Fruit fly (Drosophila melanogaster) whole organism: Measurements from ENCODE around the gene CG6051.

Source experiments
- CG8478 ChIP-seq: fragments of >200 bp; optimal IDR thresholded peaks from 2 replicates; lab custom pipeline; 2018; ENCODE audit warnings: inconsistent platforms
- Dll ChIP-seq: fragments of >200 bp; optimal IDR thresholded peaks from 2 replicates; lab custom pipeline; 2017
- EcR ChIP-seq, 2 experiments: fragments of >200 bp; optimal IDR thresholded peaks; 2 replicates each; lab custom pipeline; 2017; ENCODE audit warnings: missing biosample characterization in 2 of 2, missing genetic modification characterization in 2 of 2, missing genetic modification reagents in 2 of 2
- pan ChIP-seq: fragments of >200 bp; optimal IDR thresholded peaks from 2 replicates; lab custom pipeline; 2017
- psq ChIP-seq: fragments of >200 bp; optimal IDR thresholded peaks from 2 replicates; lab custom pipeline; 2017
- usp ChIP-seq: fragments of >200 bp; optimal IDR thresholded peaks from 2 replicates; lab custom pipeline; 2017; ENCODE audit warnings: missing biosample characterization, missing genetic modification characterization, mixed read lengths

The CG6051 gene

DNA sequence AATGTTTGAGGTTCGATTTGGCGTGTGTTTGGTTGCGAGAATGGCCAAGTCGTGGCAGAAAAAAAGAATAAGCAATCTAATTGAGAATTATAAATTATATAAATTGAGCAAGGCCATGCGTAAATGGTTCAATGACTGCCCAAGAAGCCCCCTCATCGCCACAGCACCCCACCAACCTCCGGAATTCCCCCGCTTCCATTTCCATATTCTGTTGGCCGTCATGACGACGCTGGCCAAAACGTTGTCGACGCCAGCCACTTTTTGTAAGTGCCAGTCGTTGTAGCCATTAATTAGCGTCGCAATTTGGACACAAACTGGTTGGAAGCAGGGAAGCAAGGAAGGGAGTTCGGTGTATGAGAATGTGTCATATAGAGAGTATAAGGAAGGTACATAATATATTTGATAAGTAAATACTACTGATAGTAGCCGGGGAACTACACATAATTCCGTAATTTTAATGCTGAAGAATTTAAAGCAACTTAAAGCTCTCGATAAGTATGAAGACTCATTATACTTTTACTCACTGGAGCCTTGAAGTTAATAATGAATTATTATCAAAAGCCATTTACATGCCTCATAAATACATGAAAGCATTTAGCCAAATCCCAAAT is 20.2 kb downstream of the CG6051 start:
- TF ChIP-seq psq (lab: Kevin White, UChicago): no peak
- no peak for TF ChIP-seq CG8478 (lab: Kevin White, UChicago)
- no peak for TF ChIP-seq EcR (GFP tag; optimal IDR thresholded peaks at IDR 0.05; lab: Kevin White, UChicago)
- no peak for TF ChIP-seq Dll (lab: Kevin White, UChicago)
- TF ChIP-seq usp (GFP tag; lab: Kevin White, UChicago): no peak
- no peak for TF ChIP-seq pan

DNA sequence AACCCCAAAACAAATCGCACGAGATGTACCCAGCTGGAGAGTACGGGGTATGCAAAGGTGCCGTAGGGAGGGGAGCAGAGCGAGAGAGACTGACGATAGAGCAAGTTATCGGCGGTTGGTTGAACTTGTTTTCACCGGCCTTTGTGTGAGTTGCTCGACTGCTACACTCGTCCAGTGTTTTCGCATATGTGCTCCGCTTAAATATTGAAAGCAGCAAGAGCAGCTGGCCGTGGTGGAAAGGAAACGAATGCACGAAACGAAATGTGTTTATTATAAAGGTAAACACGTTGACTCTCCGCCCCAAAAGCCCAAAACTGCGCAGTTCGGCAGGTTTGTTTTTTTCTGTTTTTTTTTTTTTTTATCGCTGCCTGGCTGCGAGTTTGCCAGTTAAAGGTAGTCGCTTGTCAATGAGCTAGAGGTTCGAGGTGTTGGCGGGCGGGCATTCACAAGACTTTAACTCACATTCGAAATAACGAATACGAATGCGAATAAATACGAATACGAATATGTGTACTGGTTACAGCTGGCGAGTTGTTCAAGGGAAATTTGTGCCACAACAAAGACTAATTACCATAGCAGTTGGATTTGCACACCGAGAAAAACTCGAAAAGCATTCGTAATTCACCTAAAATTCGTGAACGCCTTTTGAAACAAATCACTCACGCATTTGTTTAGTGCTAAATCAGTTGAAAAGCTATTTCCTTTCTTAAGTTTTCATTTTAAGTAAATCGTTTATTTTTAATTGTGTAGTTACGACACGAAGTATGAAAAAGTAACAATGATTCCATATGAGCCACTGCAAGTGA is 21.1 kb downstream of the CG6051 start:
- TF ChIP-seq CG8478 (lab: Kevin White, UChicago) (no peak), Dll (lab: Kevin White, UChicago) (no peak), pan (no peak), EcR (GFP tag; optimal IDR thresholded peaks at IDR 0.05; lab: Kevin White, UChicago) (no peak), usp (GFP tag; lab: Kevin White, UChicago) (no peak), psq (lab: Kevin White, UChicago) (no peak)

DNA sequence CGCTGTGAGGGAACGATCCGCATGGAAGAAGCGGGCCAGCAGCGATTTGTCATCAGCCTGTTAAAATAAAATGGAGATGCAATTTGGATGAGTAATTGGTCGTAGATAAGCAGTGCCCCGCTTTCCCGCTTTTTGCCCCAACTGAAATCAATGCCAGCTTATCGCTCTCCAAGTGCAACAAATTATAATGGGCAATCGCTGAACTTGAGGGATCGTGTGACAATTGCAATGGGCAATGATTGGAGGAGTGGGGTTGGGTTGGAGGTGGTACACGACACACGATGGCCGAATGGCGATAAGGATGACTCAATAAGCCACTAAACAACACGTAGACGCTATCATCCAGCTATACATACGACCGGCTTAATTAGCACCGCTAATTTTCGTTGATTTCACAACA is 22.1 kb downstream of the CG6051 start:
- TF ChIP-seq Dll (lab: Kevin White, UChicago): no peak
- no peak for TF ChIP-seq usp (GFP tag; lab: Kevin White, UChicago)
- no peak for TF ChIP-seq pan

DNA sequence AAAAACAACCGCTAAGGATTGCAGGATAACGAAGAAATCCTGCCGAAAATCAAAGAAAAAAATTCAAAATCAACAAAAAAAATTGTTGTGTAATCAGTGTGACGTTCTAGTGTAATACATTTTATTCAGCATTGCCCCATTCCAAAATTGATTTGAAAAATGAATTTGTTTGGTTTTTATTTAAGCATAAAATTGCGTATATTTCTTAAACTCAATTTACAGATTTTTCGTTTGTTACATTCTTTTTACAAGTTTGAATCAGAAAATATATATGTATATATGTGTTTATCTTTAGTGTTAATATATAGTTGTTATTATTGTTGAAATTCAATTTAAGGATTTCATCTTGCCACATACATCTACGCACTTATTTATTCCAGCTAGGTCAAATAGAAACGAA is 26.3 kb downstream of the CG6051 start, which contains the start of gene CG6059:
Gene CG6059, minus strand, starts transcription at position 101 of the 400 bp plus-strand sequence.
- TF ChIP-seq pan: no peak
- TF ChIP-seq psq (lab: Kevin White, UChicago): no peak
- no peak for TF ChIP-seq usp (GFP tag; lab: Kevin White, UChicago)
- TF ChIP-seq CG8478 (lab: Kevin White, UChicago): no peak
- TF ChIP-seq EcR (GFP tag; optimal IDR thresholded peaks at IDR 0.05; lab: Kevin White, UChicago): no peak
- TF ChIP-seq Dll (lab: Kevin White, UChicago): no peak

DNA sequence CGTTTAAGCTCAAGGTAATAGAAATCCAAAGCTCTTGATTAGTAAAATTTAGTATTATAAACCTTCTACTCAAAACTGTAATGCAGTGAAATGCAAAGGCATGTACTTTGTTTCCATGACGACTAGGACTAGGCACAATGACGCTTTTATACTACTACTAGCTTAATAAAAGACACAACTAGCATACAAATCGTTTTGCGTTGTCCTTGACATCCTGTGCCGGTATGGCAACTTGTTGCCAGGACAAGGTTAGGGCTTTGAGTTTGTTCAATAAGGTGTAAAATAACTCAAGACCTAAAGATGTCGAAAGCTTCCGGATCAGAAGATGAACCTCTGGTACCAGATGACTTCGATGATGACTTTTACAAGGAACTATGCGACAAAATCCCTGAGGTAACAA is 32.5 kb downstream of the CG6051 start, which contains the start of gene CG5882:
Gene CG5882, plus strand, starts transcription at position 301 of the 400 bp plus-strand sequence.
- TF ChIP-seq CG8478 (lab: Kevin White, UChicago): no peak
- no peak for TF ChIP-seq usp (GFP tag; lab: Kevin White, UChicago)
- TF ChIP-seq Dll (lab: Kevin White, UChicago): no peak
- TF ChIP-seq EcR (GFP tag; optimal IDR thresholded peaks at IDR 0.05; lab: Kevin White, UChicago): no peak
- no peak for TF ChIP-seq psq (lab: Kevin White, UChicago)
- TF ChIP-seq pan: no peak

DNA sequence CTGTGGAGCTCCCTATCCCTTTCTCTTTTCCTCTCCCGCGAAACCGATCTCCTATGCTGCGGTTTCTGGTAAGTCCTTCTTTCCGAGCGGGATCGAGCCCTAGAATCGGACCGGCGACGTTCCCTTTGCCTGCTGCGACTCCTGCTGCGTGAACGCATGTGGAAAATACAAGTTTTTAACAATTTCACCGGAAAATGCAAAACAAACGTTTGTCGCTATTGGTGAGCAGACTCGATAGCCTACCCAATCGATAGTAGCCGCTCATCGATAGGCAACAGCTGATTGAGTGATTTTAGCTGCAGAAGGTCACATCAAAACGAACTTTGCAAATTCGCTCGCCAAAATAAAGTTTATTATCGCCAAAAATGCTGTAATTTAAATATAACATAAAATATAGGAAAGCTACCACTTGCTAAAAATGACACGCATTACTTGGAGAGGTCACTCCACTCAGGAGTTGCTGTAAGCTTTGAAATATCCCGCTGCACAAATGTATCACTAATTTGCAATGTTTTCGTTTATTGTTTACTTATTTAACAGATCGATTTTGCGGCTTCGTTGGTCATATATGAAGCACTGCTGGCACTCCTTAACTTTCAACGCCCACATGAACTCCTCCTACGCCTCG is 34.3 kb downstream of the CG6051 start, which contains the start of the genes CG6066 and CG5880:
Gene CG6066, minus strand, starts transcription at position 243 of the 628 bp plus-strand sequence.
Gene CG5880, plus strand, starts transcription at position 281 of the 628 bp plus-strand sequence.
- TF ChIP-seq usp (GFP tag; lab: Kevin White, UChicago): no peak

DNA sequence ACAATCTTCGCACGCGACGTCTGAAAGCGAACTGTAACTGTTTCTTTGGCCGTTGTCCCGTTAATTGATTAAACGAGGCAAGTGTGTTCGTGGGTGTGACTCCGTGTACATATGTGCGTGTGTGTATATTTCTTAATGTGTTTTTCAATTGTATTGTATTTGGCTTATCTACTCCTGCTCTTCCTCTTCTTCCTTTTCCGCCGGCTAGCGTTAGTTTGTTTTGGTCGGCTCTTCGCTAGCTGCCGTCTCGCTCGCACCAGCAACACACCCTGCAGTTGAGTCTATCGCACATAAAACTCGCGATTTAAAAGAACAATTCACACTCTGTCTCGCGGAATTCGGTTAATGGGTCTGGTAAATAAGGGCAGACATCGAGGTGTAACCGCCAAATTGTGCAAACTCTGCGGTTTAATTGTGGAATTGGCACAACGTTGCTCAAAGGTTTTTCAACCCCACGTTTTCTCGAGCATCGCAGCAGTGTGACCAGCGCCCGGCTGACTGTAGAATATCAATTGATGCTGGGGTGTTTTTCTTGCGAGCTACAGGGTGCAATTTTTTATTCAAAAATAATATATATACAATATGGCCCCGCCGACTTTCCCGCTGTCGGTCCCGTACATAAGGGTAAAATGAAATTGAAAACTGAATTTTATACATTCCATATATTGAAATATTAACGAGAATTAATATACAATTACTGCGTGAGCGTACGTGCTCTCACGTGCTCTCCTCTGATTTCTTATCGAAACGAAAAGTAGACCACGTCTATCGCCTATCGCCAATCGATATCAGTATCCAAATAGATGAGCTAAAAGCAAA is 38.9 kb downstream of the CG6051 start, which contains the start of the genes gb and CG5815:
Gene gb, minus strand, starts transcription at position 487 of the 819 bp plus-strand sequence.
Gene CG5815, plus strand, starts transcription at position 783 of the 819 bp plus-strand sequence.
- TF ChIP-seq pan: no peak
- TF ChIP-seq psq (lab: Kevin White, UChicago): no peak
- TF ChIP-seq EcR (GFP tag; optimal IDR thresholded peaks at IDR 0.05; lab: Kevin White, UChicago): peak in 1 of 2 experiments; percentile 72
- no peak for TF ChIP-seq usp (GFP tag; lab: Kevin White, UChicago)
- no peak for TF ChIP-seq Dll (lab: Kevin White, UChicago)
- TF ChIP-seq CG8478 (lab: Kevin White, UChicago): no peak

DNA sequence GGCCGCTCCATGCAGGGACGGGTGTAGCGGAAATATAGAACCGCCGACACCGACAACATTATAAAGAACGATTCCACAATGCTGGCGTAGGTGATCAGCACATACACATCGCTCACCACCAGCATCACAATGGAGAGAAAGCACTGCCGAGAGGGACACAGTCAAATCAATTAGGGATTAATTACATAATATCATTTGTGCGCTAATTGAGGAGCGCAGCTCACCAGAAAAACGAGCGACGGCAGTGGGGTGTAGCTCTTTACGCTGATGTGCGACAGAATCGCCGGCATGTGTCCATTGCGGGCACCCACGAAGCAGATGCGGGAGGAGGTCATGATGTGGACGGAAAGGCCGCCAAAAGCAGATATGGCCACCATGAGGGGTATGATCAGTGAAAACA is 41.4 kb downstream of the CG6051 start:
- TF ChIP-seq psq (lab: Kevin White, UChicago): no peak
- TF ChIP-seq usp (GFP tag; lab: Kevin White, UChicago): no peak
- TF ChIP-seq EcR (GFP tag; optimal IDR thresholded peaks at IDR 0.05; lab: Kevin White, UChicago): no peak
- no peak for TF ChIP-seq CG8478 (lab: Kevin White, UChicago)
- no peak for TF ChIP-seq Dll (lab: Kevin White, UChicago)
- no peak for TF ChIP-seq pan

DNA sequence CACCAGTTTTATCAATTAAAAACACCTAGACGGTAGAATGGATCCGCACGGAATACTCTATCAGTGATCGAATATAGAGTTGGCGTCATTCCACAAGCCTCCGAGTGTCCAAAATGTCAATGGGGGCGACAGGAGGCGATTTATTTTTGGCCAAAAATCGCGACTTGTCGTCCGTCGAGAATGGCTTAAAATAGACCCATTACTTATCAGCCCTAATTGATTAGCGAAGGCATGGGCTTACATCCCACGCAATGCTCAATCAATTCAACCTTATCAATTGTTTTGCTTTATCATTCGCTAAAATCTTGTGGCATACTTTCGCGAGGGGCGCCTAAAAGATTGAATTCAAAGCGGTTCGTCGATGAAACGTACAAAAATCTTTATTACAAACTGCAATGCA is 42.8 kb downstream of the CG6051 start:
- TF ChIP-seq CG8478 (lab: Kevin White, UChicago) (no peak), Dll (lab: Kevin White, UChicago) (no peak), psq (lab: Kevin White, UChicago) (no peak), pan (no peak), EcR (GFP tag; optimal IDR thresholded peaks at IDR 0.05; lab: Kevin White, UChicago) (no peak), usp (GFP tag; lab: Kevin White, UChicago) (no peak)

DNA sequence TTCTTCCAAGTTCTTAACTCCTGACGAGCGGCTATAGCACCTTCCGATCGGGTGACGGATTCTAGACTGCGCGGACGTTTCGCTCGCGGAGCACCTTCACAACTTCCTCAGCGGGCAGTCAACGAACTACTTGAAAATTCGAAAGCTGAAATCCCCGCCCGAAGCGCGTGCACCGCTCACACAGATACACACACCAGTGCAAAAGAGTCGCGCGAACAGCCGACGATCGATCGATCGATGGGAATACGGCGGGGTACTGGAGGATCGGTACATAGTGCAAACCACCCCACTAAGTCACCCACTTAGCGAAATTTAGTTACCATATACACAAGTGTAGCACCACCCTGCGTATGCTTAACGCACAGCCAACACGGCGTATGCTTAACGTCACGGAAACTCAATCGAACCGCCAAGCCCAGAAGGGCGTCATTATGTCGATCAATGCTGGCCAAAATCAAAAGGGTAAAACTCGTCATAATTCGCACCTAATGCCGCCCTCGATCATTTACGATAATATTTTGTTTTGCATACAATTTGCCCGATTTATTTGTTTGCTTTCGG is 44.7 kb downstream of the CG6051 start, which contains the start of gene CAH9:
Gene CAH9, minus strand, starts transcription at position 51 of the 561 bp plus-strand sequence.
- no peak for TF ChIP-seq CG8478 (lab: Kevin White, UChicago)
- TF ChIP-seq EcR (GFP tag; optimal IDR thresholded peaks at IDR 0.05; lab: Kevin White, UChicago): no peak
- no peak for TF ChIP-seq usp (GFP tag; lab: Kevin White, UChicago)
- no peak for TF ChIP-seq psq (lab: Kevin White, UChicago)
- no peak for TF ChIP-seq Dll (lab: Kevin White, UChicago)
- TF ChIP-seq pan: no peak
